Worm (Caenorhabditis elegans): ENCODE measurements around the gene clec-230.

DNA sequence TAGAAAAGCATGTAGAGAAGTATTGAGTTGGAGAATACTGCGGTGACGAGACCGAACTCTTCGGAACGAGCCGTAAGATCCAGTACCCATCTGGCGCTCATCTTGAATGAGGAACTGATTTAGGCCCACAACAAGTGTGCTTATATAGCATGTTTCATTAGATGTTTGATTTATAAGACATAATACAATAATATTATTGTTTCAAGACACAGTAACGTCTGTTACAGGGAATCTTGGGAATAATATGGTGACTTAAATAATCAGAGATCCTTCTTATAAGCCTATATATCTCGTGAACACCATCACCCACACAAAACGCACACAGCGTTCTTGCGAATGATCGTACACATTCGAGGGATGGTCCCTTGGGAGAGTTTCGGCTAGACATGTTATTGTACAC is 34.8 kb upstream of the clec-230 start, which contains the start of gene str-88:
- TF ChIP-seq tab-1 (GFP tag; IDR thresholded peaks at IDR 0.05) (no peak), ref-1 (GFP tag; conservative IDR thresholded peaks at IDR 0.05) (no peak), flt-1 (GFP tag; IDR thresholded peaks at IDR 0.05) (no peak), cog-1 (tag; optimal IDR thresholded peaks at IDR 0.05) (no peak)
